Worm (Caenorhabditis elegans): ENCODE measurements around the gene tgt-1.

Gene tgt-1

DNA sequence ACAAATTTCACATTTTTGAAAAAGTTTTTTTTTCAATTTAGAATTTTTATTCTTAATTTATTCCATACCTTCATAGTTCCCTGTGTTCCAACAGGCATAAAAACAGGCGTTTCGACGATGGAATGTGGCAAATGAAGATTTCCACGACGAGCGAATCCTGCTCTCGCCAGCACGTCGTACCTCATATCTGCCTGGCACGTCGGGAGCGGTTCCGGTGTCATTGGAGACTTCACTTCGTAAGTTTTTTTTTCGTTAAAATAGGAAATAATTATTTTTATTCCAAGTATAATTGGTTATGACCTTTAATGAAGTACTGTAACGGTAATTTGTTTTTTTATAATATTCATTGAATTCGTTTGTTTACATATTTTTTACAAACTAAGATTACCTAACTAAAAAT, at the start of gene tgt-1:
Gene tgt-1 (minus strand): TSS at position 232 of the 400 bp plus-strand sequence.
- TF ChIP-seq pros-1 (tag; optimal IDR thresholded peaks at IDR 0.05) (no peak), pha-4 (tag; optimal IDR thresholded peaks at IDR 0.05) (no peak), unc-55 (GFP tag; optimal IDR thresholded peaks at IDR 0.05) (no peak), pag-3 (tag; optimal IDR thresholded peaks at IDR 0.05; ENCODE audit: borderline replicate concordance) (no peak), ceh-34 (tag; optimal IDR thresholded peaks at IDR 0.05) (no peak), ttx-3 (tag; optimal IDR thresholded peaks at IDR 0.05) (no peak), ama-1 (optimal IDR thresholded peaks at IDR 0.05) (no peak), hlh-13 (GFP tag; optimal IDR thresholded peaks at IDR 0.05) (no peak), F13H6.1 (tag; optimal IDR thresholded peaks at IDR 0.05) (no peak), odd-2 (tag; optimal IDR thresholded peaks at IDR 0.05) (no peak), ceh-14 (tag; optimal IDR thresholded peaks at IDR 0.05) (no peak), tbx-7 (tag; optimal IDR thresholded peaks at IDR 0.05) (no peak), nhr-11 (tag; optimal IDR thresholded peaks at IDR 0.05) (no peak), ceh-6 (GFP tag; optimal IDR thresholded peaks at IDR 0.05) (no peak), ztf-16 (tag; optimal IDR thresholded peaks at IDR 0.05) (no peak), syd-9 (tag; optimal IDR thresholded peaks at IDR 0.05) (no peak), fkh-10 (GFP tag; optimal IDR thresholded peaks at IDR 0.05) (no peak), pat-9 (tag; optimal IDR thresholded peaks at IDR 0.05) (no peak), ceh-2 (tag; optimal IDR thresholded peaks at IDR 0.05) (no peak)

DNA sequence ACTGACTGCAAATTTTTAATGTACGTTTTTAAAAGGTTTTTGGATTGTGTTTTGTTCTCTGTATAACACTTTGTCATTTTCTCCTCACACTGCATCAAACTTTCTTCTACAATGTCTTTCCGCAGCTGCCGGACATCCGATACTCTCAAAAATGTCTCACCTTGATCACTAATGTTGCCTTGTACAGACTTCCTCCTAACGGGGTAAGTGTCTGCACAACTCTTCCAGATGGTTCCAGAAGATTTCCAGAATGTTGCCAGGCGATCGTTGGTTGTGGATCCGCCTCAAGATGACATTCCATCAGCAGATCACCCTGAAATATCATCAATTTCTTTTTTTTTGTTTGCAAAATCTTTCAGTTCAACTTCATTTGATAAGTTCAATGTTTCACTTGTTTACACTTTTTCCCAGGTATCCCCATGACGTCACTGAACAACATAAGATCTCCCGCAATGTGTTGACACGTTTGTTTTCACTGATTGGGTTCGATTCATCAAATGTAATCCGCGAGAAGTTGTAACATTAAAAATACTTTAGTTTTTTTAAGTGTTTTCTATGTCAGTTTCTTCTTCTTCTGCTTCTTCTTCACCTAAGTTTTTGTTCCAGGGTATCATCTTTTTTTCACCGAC, 49.6 kb upstream of the tgt-1 start:
- TF ChIP-seq C08G9.2 (tag; optimal IDR thresholded peaks at IDR 0.05): no peak
- no peak for TF ChIP-seq K02D7.2 (tag; optimal IDR thresholded peaks at IDR 0.05)
- no peak for TF ChIP-seq unc-86 (tag; optimal IDR thresholded peaks at IDR 0.05)
- no peak for TF ChIP-seq sdc-2 (tag; optimal IDR thresholded peaks at IDR 0.05)
- no peak for TF ChIP-seq fkh-10 (GFP tag; optimal IDR thresholded peaks at IDR 0.05)
- TF ChIP-seq dve-1 (tag; optimal IDR thresholded peaks at IDR 0.05): no peak
- TF ChIP-seq ztf-16 (tag; optimal IDR thresholded peaks at IDR 0.05): no peak
- no peak for TF ChIP-seq hlh-30 (tag; optimal IDR thresholded peaks at IDR 0.05; ENCODE audit: insufficient read depth)
- no peak for TF ChIP-seq rnt-1 (tag; optimal IDR thresholded peaks at IDR 0.05)
- no peak for TF ChIP-seq ceh-2 (tag; optimal IDR thresholded peaks at IDR 0.05)
- TF ChIP-seq ama-1 (optimal IDR thresholded peaks at IDR 0.05): no peak
- no peak for TF ChIP-seq tbx-7 (tag; optimal IDR thresholded peaks at IDR 0.05)
- no peak for TF ChIP-seq ceh-6 (GFP tag; optimal IDR thresholded peaks at IDR 0.05)
- no peak for TF ChIP-seq mec-3 (tag; optimal IDR thresholded peaks at IDR 0.05; ENCODE audit: borderline replicate concordance)
- no peak for TF ChIP-seq ceh-31 (tag; optimal IDR thresholded peaks at IDR 0.05)
- TF ChIP-seq ceh-14 (tag; optimal IDR thresholded peaks at IDR 0.05): no peak

DNA sequence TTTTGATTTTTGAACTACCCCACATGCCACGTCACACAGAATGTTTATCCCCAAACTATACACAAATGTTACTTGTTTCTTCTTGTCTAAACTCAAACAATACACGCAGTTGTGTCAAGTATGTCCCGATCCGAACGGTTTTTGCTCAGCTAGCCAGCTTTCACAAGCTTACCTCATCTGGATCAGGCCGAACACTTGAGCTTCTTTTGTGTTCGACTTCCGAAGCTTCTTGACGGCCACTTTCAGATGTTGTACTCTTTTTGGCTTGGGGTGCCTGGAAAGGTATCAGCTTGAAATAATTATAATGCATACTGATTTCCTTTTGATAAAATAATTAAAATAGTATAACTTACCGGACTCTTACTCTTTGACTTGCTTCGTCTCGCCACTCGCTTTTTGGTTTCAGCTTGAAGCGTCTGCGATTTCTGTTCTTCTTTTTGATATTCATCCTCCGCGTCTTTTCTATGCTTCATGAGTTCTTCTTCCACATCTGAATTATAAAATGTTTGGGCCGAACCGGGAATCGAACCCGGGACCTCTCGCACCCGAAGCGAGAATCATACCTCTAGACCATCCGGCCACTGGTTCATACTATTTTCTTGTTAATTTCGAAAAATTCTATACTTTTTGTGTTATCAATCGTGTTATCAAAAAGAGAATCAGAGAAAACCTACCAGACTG, 45.6 kb upstream of the tgt-1 start:
- TF ChIP-seq lin-11 (tag; optimal IDR thresholded peaks at IDR 0.05): no peak
- no peak for TF ChIP-seq pat-9 (tag; optimal IDR thresholded peaks at IDR 0.05)
- no peak for TF ChIP-seq ttx-3 (tag; optimal IDR thresholded peaks at IDR 0.05)
- TF ChIP-seq unc-3 (GFP tag; conservative IDR thresholded peaks at IDR 0.05): no peak
- TF ChIP-seq unc-3 (tag; optimal IDR thresholded peaks at IDR 0.05): no peak
- no peak for TF ChIP-seq pros-1 (tag; optimal IDR thresholded peaks at IDR 0.05)
- no peak for TF ChIP-seq ceh-22 (tag; optimal IDR thresholded peaks at IDR 0.05)
- TF ChIP-seq nfya-1 (tag; optimal IDR thresholded peaks at IDR 0.05): no peak
- TF ChIP-seq ceh-2 (tag; optimal IDR thresholded peaks at IDR 0.05): no peak
- TF ChIP-seq fkh-10 (GFP tag; optimal IDR thresholded peaks at IDR 0.05): no peak
- TF ChIP-seq sox-2 (GFP tag; IDR thresholded peaks at IDR 0.05): no peak
- no peak for TF ChIP-seq fkh-6 (tag; optimal IDR thresholded peaks at IDR 0.05)
- TF ChIP-seq ceh-6 (GFP tag; optimal IDR thresholded peaks at IDR 0.05): no peak
- TF ChIP-seq K02D7.2 (tag; optimal IDR thresholded peaks at IDR 0.05): no peak
- TF ChIP-seq elt-4 (tag; optimal IDR thresholded peaks at IDR 0.05): no peak
